Worm (Caenorhabditis elegans) whole organism, L3 larva: ENCODE measurements around the gene grd-6.

ENCODE experiments used
- ama-1 ChIP-seq: fragments of 150-350 bp; optimal IDR thresholded peaks from 2 replicates; lab custom pipeline; 2018
- elt-1 ChIP-seq: fragments of 150-350 bp; optimal IDR thresholded peaks from 2 replicates; lab custom pipeline; 2014; ENCODE audit warnings: missing biosample characterization, missing genetic modification characterization
- fkh-2 ChIP-seq: fragments of 150-350 bp; optimal IDR thresholded peaks from 2 replicates; lab custom pipeline; 2014; ENCODE audit warnings: missing biosample characterization, missing genetic modification reagents, missing genetic modification characterization
- jun-1 ChIP-seq: fragments of 150-350 bp; optimal IDR thresholded peaks from 2 replicates; lab custom pipeline; 2014; ENCODE audit warnings: missing biosample characterization, missing genetic modification reagents, missing genetic modification characterization
- skn-1 ChIP-seq: fragments of 150-350 bp; optimal IDR thresholded peaks from 2 replicates; lab custom pipeline; 2014; ENCODE audit warnings: missing biosample characterization, missing genetic modification characterization
- unc-62 ChIP-seq: fragments of 150-350 bp; sonication (generic microtip); optimal IDR thresholded peaks from 4 replicates; lab custom pipeline; 2014; ENCODE audit warnings: missing biosample characterization, missing genetic modification reagents, missing genetic modification characterization
- zag-1 ChIP-seq: fragments of 150-350 bp; optimal IDR thresholded peaks from 2 replicates; lab custom pipeline; 2014; ENCODE audit warnings: missing biosample characterization, missing genetic modification characterization
- ztf-11 ChIP-seq: fragments of 150-350 bp; optimal IDR thresholded peaks from 2 replicates; lab custom pipeline; 2014; ENCODE audit warnings: missing biosample characterization, missing genetic modification characterization

- TF ChIP-seq unc-62 (GFP tag; lab: Kevin White, UChicago) (no peak), ztf-11 (tag; lab: Kevin White, UChicago) (no peak), skn-1 (tag; lab: Kevin White, UChicago) (no peak), ama-1 (lab: Kevin White, UChicago) (no peak), jun-1 (tag; lab: Kevin White, UChicago) (no peak), zag-1 (tag; lab: Kevin White, UChicago) (no peak), elt-1 (no peak), fkh-2 (no peak)
These were observed 24.6 kb downstream of the grd-6 start, which contains the start of gene aat-2 for ce11 chrV:9246260-9246659.
